Fruit fly (Drosophila melanogaster) whole organism, embryonic: ENCODE results near the gene ppk30.

Experiments
- ATbp ChIP-seq: fragments of 200-800 bp; sonication (Bioruptor generic); optimal IDR thresholded peaks from 2 replicates; lab custom pipeline; 2017; ENCODE audit warnings: missing biosample characterization, mild to moderate bottlenecking, missing genetic modification characterization, missing genetic modification reagents
- Abd-B ChIP-seq: fragments of 200-800 bp; sonication (Bioruptor generic); optimal IDR thresholded peaks from 2 replicates; lab custom pipeline; 2018; ENCODE audit warnings: missing biosample characterization, mild to moderate bottlenecking, missing genetic modification characterization, moderate library complexity
- B-H1 ChIP-seq: fragments of 200-800 bp; sonication (Bioruptor generic); IDR thresholded peaks from 3 replicates; pipeline ENCODE4 v1.3.6; 2022; ENCODE audit warnings: missing biosample characterization, missing genetic modification characterization
- CG10366 ChIP-seq: fragments of 200-800 bp; sonication (Bioruptor generic); IDR thresholded peaks from 2 replicates; pipeline ENCODE4 v1.3.6; 2022; ENCODE audit warnings: missing biosample characterization, missing genetic modification characterization
- CG10543 ChIP-seq: fragments of 200-800 bp; sonication (Bioruptor generic); optimal IDR thresholded peaks from 3 replicates; lab custom pipeline; 2017; ENCODE audit warnings: missing biosample characterization, mild to moderate bottlenecking, missing genetic modification characterization, moderate library complexity
- CG11456 ChIP-seq: fragments of 200-800 bp; sonication (Bioruptor generic); IDR thresholded peaks from 3 replicates; pipeline ENCODE4 v1.3.6; 2022; ENCODE audit warnings: missing biosample characterization, missing genetic modification characterization
- CG13894 ChIP-seq: fragments of 200-800 bp; sonication (Bioruptor generic); optimal IDR thresholded peaks from 3 replicates; lab custom pipeline; 2018; ENCODE audit warnings: missing biosample characterization, mild to moderate bottlenecking, missing genetic modification characterization, moderate library complexity
- CG14050 ChIP-seq: fragments of 200-800 bp; sonication (Bioruptor generic); IDR thresholded peaks from 3 replicates; pipeline ENCODE4 v1.3.6; 2022; ENCODE audit warnings: missing biosample characterization, missing genetic modification characterization
- CG14710 ChIP-seq: fragments of 200-800 bp; sonication (Bioruptor generic); optimal IDR thresholded peaks from 3 replicates; lab custom pipeline; 2019; ENCODE audit warnings: missing biosample characterization, mild to moderate bottlenecking, missing genetic modification characterization, moderate library complexity
- CG15479 ChIP-seq: fragments of 200-800 bp; sonication (Bioruptor generic); optimal IDR thresholded peaks from 3 replicates; lab custom pipeline; 2019; ENCODE audit warnings: missing biosample characterization, mild to moderate bottlenecking, missing genetic modification characterization, moderate library complexity
- CG16779 ChIP-seq: fragments of 200-800 bp; sonication (Bioruptor generic); IDR thresholded peaks from 2 replicates; pipeline ENCODE4 v1.3.6; 2022; ENCODE audit warnings: missing biosample characterization, missing genetic modification characterization
- CG16863 ChIP-seq: fragments of 200-800 bp; sonication (Bioruptor generic); optimal IDR thresholded peaks from 3 replicates; lab custom pipeline; 2016; ENCODE audit warnings: missing biosample characterization, missing genetic modification characterization
- CG17568 ChIP-seq: fragments of 200-800 bp; sonication (Bioruptor generic); optimal IDR thresholded peaks from 2 replicates; lab custom pipeline; 2018; ENCODE audit warnings: missing biosample characterization, mild to moderate bottlenecking, missing genetic modification characterization, moderate library complexity
- CG17802 ChIP-seq: fragments of 200-800 bp; sonication (Bioruptor generic); optimal IDR thresholded peaks from 2 replicates; lab custom pipeline; 2018; ENCODE audit warnings: missing biosample characterization, mild to moderate bottlenecking, missing genetic modification characterization, moderate library complexity
- CG1792 ChIP-seq: fragments of 200-800 bp; sonication (Bioruptor generic); optimal IDR thresholded peaks from 2 replicates; lab custom pipeline; 2016; ENCODE audit warnings: missing biosample characterization, missing genetic modification characterization
- CG18476 ChIP-seq: fragments of 200-800 bp; sonication (Bioruptor generic); optimal IDR thresholded peaks from 2 replicates; lab custom pipeline; 2016; ENCODE audit warnings: missing biosample characterization, mild to moderate bottlenecking, missing genetic modification characterization
- CG32532 ChIP-seq: fragments of 200-800 bp; sonication (Bioruptor generic); IDR thresholded peaks from 2 replicates; pipeline ENCODE4 v1.3.6; 2022; ENCODE audit warnings: missing biosample characterization, missing genetic modification characterization
- CG3726 ChIP-seq: fragments of 200-800 bp; sonication (Bioruptor generic); IDR thresholded peaks from 3 replicates; pipeline ENCODE4, ENCODE4 v1.3.6; 2022; ENCODE audit warnings: missing biosample characterization, missing genetic modification characterization
- CG5953 ChIP-seq: fragments of 200-800 bp; sonication (Bioruptor generic); IDR thresholded peaks from 2 replicates; pipeline ENCODE4 v1.3.6; 2022; ENCODE audit warnings: missing biosample characterization, missing genetic modification characterization
- CG6254 ChIP-seq: fragments of 200-800 bp; sonication (Bioruptor generic); optimal IDR thresholded peaks from 3 replicates; lab custom pipeline; 2017; ENCODE audit warnings: mild to moderate bottlenecking, missing biosample characterization, missing genetic modification reagents, missing genetic modification characterization
- CG7271 ChIP-seq: fragments of 200-800 bp; sonication (Bioruptor generic); optimal IDR thresholded peaks from 2 replicates; lab custom pipeline; 2018; ENCODE audit warnings: missing biosample characterization, mild to moderate bottlenecking, missing genetic modification characterization, moderate library complexity
- CG7357 ChIP-seq: fragments of 200-800 bp; sonication (Bioruptor generic); IDR thresholded peaks from 3 replicates; pipeline ENCODE4 v1.3.6; 2022; ENCODE audit warnings: missing biosample characterization, missing genetic modification characterization
- CG7987 ChIP-seq: fragments of 200-800 bp; sonication (Bioruptor generic); optimal IDR thresholded peaks from 2 replicates; lab custom pipeline; 2018; ENCODE audit warnings: missing biosample characterization, mild to moderate bottlenecking, missing genetic modification characterization, moderate library complexity
- CG8089 ChIP-seq: fragments of 200-800 bp; sonication (Bioruptor generic); optimal IDR thresholded peaks from 3 replicates; lab custom pipeline; 2016; ENCODE audit warnings: missing biosample characterization, missing genetic modification characterization
- CG9437 ChIP-seq: fragments of 200-800 bp; sonication (Bioruptor generic); optimal IDR thresholded peaks from 2 replicates; lab custom pipeline; 2018; ENCODE audit warnings: missing biosample characterization, mild to moderate bottlenecking, missing genetic modification characterization
- CTCF ChIP-seq: fragments of 200-800 bp; sonication (Bioruptor generic); optimal IDR thresholded peaks from 2 replicates; lab custom pipeline; 2017; ENCODE audit warnings: missing biosample characterization, mild to moderate bottlenecking, missing genetic modification characterization, moderate library complexity
- D19A ChIP-seq: fragments of 200-800 bp; optimal IDR thresholded peaks from 3 replicates; lab custom pipeline; 2019; ENCODE audit warnings: missing biosample characterization, mild to moderate bottlenecking, missing genetic modification characterization, moderate library complexity
- Elba2 ChIP-seq: fragments of 200-800 bp; sonication (Bioruptor generic); optimal IDR thresholded peaks from 3 replicates; lab custom pipeline; 2016; ENCODE audit warnings: missing biosample characterization, missing genetic modification characterization
- Fer1 ChIP-seq: fragments of 200-800 bp; sonication (Bioruptor generic); optimal IDR thresholded peaks from 2 replicates; lab custom pipeline; 2017; ENCODE audit warnings: missing biosample characterization, mild to moderate bottlenecking, missing genetic modification characterization
- HLHmδ ChIP-seq: fragments of 200-800 bp; sonication (Bioruptor generic); optimal IDR thresholded peaks from 2 replicates; lab custom pipeline; 2018; ENCODE audit warnings: missing biosample characterization, mild to moderate bottlenecking, missing genetic modification characterization, moderate library complexity
- Hr39 ChIP-seq: fragments of >200 bp; optimal IDR thresholded peaks from 2 replicates; lab custom pipeline; 2017
- Kr ChIP-seq: fragments of 200-800 bp; sonication (Bioruptor generic); optimal IDR thresholded peaks from 2 replicates; lab custom pipeline; 2017; ENCODE audit warnings: missing biosample characterization, mild to moderate bottlenecking, missing genetic modification characterization
- Tbp ChIP-seq: fragments of >200 bp; optimal IDR thresholded peaks from 2 replicates; lab custom pipeline; 2018; ENCODE audit warnings: missing biosample characterization, missing genetic modification characterization
- aop ChIP-seq: fragments of 200-800 bp; sonication (Bioruptor generic); IDR thresholded peaks from 2 replicates; pipeline ENCODE4 v1.3.6; 2022; ENCODE audit warnings: missing biosample characterization, missing genetic modification characterization
- ap ChIP-seq: fragments of 200-800 bp; sonication (Bioruptor generic); IDR thresholded peaks from 2 replicates; pipeline ENCODE4 v1.3.6; 2022; ENCODE audit warnings: missing biosample characterization, missing genetic modification characterization
- ci ChIP-seq: fragments of 200-800 bp; sonication (Bioruptor generic); IDR thresholded peaks from 3 replicates; pipeline ENCODE4 v1.3.6; 2022; ENCODE audit warnings: missing biosample characterization, missing genetic modification characterization
- da ChIP-seq: fragments of 200-800 bp; sonication (Bioruptor generic); optimal IDR thresholded peaks from 2 replicates; lab custom pipeline; 2016; ENCODE audit warnings: missing biosample characterization, missing genetic modification characterization
- danr ChIP-seq: fragments of 200-800 bp; sonication (Bioruptor generic); IDR thresholded peaks from 2 replicates; pipeline ENCODE4 v1.3.6; 2022; ENCODE audit warnings: missing biosample characterization, missing genetic modification characterization
- dati ChIP-seq: fragments of 200-800 bp; sonication (Bioruptor generic); IDR thresholded peaks from 2 replicates; pipeline ENCODE4 v1.3.6; 2022; ENCODE audit warnings: missing biosample characterization, missing genetic modification characterization
- dm ChIP-seq: fragments of 200-800 bp; sonication (Bioruptor generic); optimal IDR thresholded peaks from 3 replicates; lab custom pipeline; 2016; ENCODE audit warnings: missing biosample characterization, missing genetic modification characterization
- exex ChIP-seq: fragments of 200-800 bp; sonication (Bioruptor generic); optimal IDR thresholded peaks from 4 replicates; lab custom pipeline; 2018; ENCODE audit warnings: missing biosample characterization, mild to moderate bottlenecking, missing genetic modification characterization, moderate library complexity
- ftz-f1 ChIP-seq: fragments of 200-800 bp; sonication (Bioruptor generic); optimal IDR thresholded peaks from 2 replicates; lab custom pipeline; 2016; ENCODE audit warnings: missing biosample characterization, missing genetic modification characterization
- fu2 ChIP-seq: fragments of 200-800 bp; sonication (Bioruptor generic); optimal IDR thresholded peaks from 2 replicates; lab custom pipeline; 2016; ENCODE audit warnings: missing biosample characterization, missing genetic modification characterization
- gfzf ChIP-seq: fragments of 200-800 bp; sonication (Bioruptor generic); optimal IDR thresholded peaks from 2 replicates; lab custom pipeline; 2016; ENCODE audit warnings: missing biosample characterization, mild to moderate bottlenecking, missing genetic modification characterization, moderate library complexity
- gro ChIP-seq: fragments of 200-800 bp; sonication (Bioruptor generic); optimal IDR thresholded peaks from 2 replicates; lab custom pipeline; 2016; ENCODE audit warnings: missing biosample characterization, missing genetic modification characterization
- hth ChIP-seq: fragments of >200 bp; optimal IDR thresholded peaks from 2 replicates; lab custom pipeline; 2017; ENCODE audit warnings: inconsistent platforms
- knrl ChIP-seq: fragments of 200-800 bp; sonication (Bioruptor generic); IDR thresholded peaks from 3 replicates; pipeline ENCODE4 v1.3.6; 2022; ENCODE audit warnings: missing biosample characterization, missing genetic modification characterization; ENCODE audit not compliant: partially characterized antibody
- onecut ChIP-seq: fragments of 200-800 bp; sonication (Bioruptor generic); IDR thresholded peaks from 2 replicates; pipeline ENCODE4 v1.3.6; 2022; ENCODE audit warnings: missing biosample characterization, missing genetic modification characterization
- rib ChIP-seq: fragments of 200-800 bp; sonication (Bioruptor generic); IDR thresholded peaks from 2 replicates; pipeline ENCODE4 v1.3.6; 2022; ENCODE audit warnings: missing biosample characterization, missing genetic modification characterization
- ro ChIP-seq: fragments of 200-800 bp; sonication (Bioruptor generic); IDR thresholded peaks from 2 replicates; pipeline ENCODE4 v1.3.6; 2022; ENCODE audit warnings: missing biosample characterization, missing genetic modification characterization
- sens ChIP-seq: fragments of 200-800 bp; sonication (Bioruptor generic); peaks from one replicate; lab custom pipeline; 2016; ENCODE audit warnings: missing biosample characterization, missing genetic modification characterization
- twi ChIP-seq: fragments of 200-800 bp; optimal IDR thresholded peaks from 2 replicates; lab custom pipeline; 2019; ENCODE audit warnings: missing biosample characterization, mild to moderate bottlenecking, missing genetic modification characterization, moderate library complexity
- unpg ChIP-seq: fragments of 200-800 bp; sonication (Bioruptor generic); optimal IDR thresholded peaks from 3 replicates; lab custom pipeline; 2018; ENCODE audit warnings: missing biosample characterization, mild to moderate bottlenecking, missing genetic modification characterization, moderate library complexity
- vnd ChIP-seq: fragments of 200-800 bp; sonication (Bioruptor generic); IDR thresholded peaks from 3 replicates; pipeline ENCODE4 v1.3.6; 2022; ENCODE audit warnings: missing biosample characterization, missing genetic modification characterization; ENCODE audit not compliant: partially characterized antibody

ppk30 gene

dm6 chr3R:29625883-29626282, 43.1 kb upstream of the ppk30 start (continued):
- no peak for TF ChIP-seq CG8089 (GFP tag; lab: Kevin White, UChicago)
- TF ChIP-seq CG18476 (GFP tag; lab: Kevin White, UChicago), result no peak
- TF ChIP-seq Kr (GFP tag; lab: Kevin White, UChicago), result no peak
- TF ChIP-seq knrl (GFP tag; lab: Robert Waterston, UW), result no peak
- TF ChIP-seq ap (GFP tag; lab: Robert Waterston, UW), result no peak
- no peak; the same call in 2 of the 3 replicates for TF ChIP-seq CG14050 (GFP tag; lab: Robert Waterston, UW)
- no peak for TF ChIP-seq vnd (GFP tag; lab: Robert Waterston, UW)
- no peak for TF ChIP-seq CG3726
- TF ChIP-seq sens (GFP tag; lab: Kevin White, UChicago), result peak; percentile 83
- no peak for TF ChIP-seq CG9437 (GFP tag; lab: Kevin White, UChicago)
- no peak for TF ChIP-seq CG6254 (GFP tag; lab: Kevin White, UChicago)
- no peak for TF ChIP-seq CG7357
- TF ChIP-seq CG10366 (GFP tag; lab: Robert Waterston, UW), result 0 out of 2 replicates have a peak, but pooled peaks have one; percentile 13
- TF ChIP-seq D19A (tag; lab: Kevin White, UChicago), result peak; percentile 14
- TF ChIP-seq CG16779 (GFP tag; lab: Robert Waterston, UW), result no peak
- no peak for TF ChIP-seq Hr39 (lab: Kevin White, UChicago)
- no peak for TF ChIP-seq gro (GFP tag; lab: Kevin White, UChicago)
- peak; percentile 62 for TF ChIP-seq Fer1 (GFP tag; lab: Kevin White, UChicago)
- TF ChIP-seq exex (tag; lab: Kevin White, UChicago), result no peak
- TF ChIP-seq unpg (GFP tag; lab: Kevin White, UChicago), result peak; percentile 55
- no peak for TF ChIP-seq Abd-B (GFP tag; lab: Kevin White, UChicago)
- no peak for TF ChIP-seq Tbp (GFP tag; lab: Kevin White, UChicago)
- TF ChIP-seq CG14710, result peak; percentile 8
- no peak for TF ChIP-seq gfzf (GFP tag; lab: Kevin White, UChicago)
- no peak for TF ChIP-seq hth (lab: Kevin White, UChicago)
- no peak for TF ChIP-seq fu2 (GFP tag; lab: Kevin White, UChicago)
- TF ChIP-seq dati (GFP tag; lab: Robert Waterston, UW), result no peak
- TF ChIP-seq CTCF (GFP tag; lab: Kevin White, UChicago), result no peak
- TF ChIP-seq CG32532, result peak; percentile 50; the same call in 1 of the 2 replicates
- TF ChIP-seq twi (tag; lab: Kevin White, UChicago), result no peak
- no peak for TF ChIP-seq CG5953 (GFP tag; lab: Robert Waterston, UW)
- no peak for TF ChIP-seq dm (GFP tag; lab: Kevin White, UChicago)
- TF ChIP-seq CG7987, result no peak
- no peak for TF ChIP-seq da (GFP tag; lab: Kevin White, UChicago)
- no peak for TF ChIP-seq CG10543 (GFP tag; lab: Kevin White, UChicago)
- no peak for TF ChIP-seq rib
- TF ChIP-seq CG13894 (tag; lab: Kevin White, UChicago), result no peak
- TF ChIP-seq CG7271, result no peak
- no peak for TF ChIP-seq CG16863 (GFP tag; lab: Kevin White, UChicago)
- no peak for TF ChIP-seq CG1792
- peak; percentile 15 for TF ChIP-seq ATbp (GFP tag; lab: Kevin White, UChicago)
- peak; percentile 69; the same call in 2 of the 3 replicates for TF ChIP-seq ci (GFP tag; lab: Robert Waterston, UW)
- TF ChIP-seq CG17568 (GFP tag; lab: Kevin White, UChicago), result no peak
- TF ChIP-seq HLHmδ (GFP tag; lab: Kevin White, UChicago), result no peak
- no peak for TF ChIP-seq CG17802 (tag; lab: Kevin White, UChicago)
- no peak for TF ChIP-seq danr (GFP tag; lab: Robert Waterston, UW)
- TF ChIP-seq Elba2, result no peak
- peak; percentile 64; the same call in 1 of the 3 replicates for TF ChIP-seq CG11456 (GFP tag; lab: Robert Waterston, UW)
- TF ChIP-seq CG15479 (GFP tag; lab: Kevin White, UChicago), result no peak
- TF ChIP-seq ftz-f1 (GFP tag; lab: Kevin White, UChicago), result no peak
- TF ChIP-seq onecut (GFP tag; lab: Robert Waterston, UW), result no peak
- no peak for TF ChIP-seq ro (GFP tag; lab: Robert Waterston, UW)
- no peak for TF ChIP-seq B-H1 (GFP tag; lab: Robert Waterston, UW)
- TF ChIP-seq aop (GFP tag; lab: Robert Waterston, UW), result no peak
